Fruit fly (Drosophila melanogaster): Measurements from ENCODE around the gene BicC.

DNA sequence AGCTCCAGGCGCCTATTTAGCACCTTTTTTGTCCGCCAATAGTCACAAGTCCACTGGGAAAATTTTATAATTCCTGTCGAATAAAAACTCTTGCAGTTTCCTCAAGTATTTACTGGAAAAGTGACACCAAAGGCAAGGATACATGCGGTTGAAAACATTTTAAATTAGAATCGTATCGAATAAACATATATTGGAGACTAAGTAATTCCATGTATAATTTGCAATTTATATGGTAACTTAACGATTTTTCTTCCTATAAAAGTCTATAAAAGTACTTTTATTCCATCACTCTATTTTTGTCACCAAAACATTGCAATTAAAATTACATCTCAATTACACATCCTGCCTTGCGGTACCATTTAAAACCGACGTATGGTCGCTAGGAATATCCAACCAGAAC, 38.3 kb upstream of the BicC start, which contains the start of gene CG34167:
- TF ChIP-seq CTCF (optimal IDR thresholded peaks at IDR 0.05) (no peak), CG8478 (optimal IDR thresholded peaks at IDR 0.05) (no peak)
